Fruit fly (Drosophila melanogaster) whole organism, embryonic: ENCODE results near the gene CG13408.
A peak's percentile ranks its signal among the peaks of the same experiment; 100 is the strongest.

Experiments
- CG10209 ChIP-seq: fragments of 200-800 bp; sonication (Bioruptor generic); optimal IDR thresholded peaks from 3 replicates; lab custom pipeline; 2017; ENCODE audit warnings: missing biosample characterization, mild to moderate bottlenecking, missing genetic modification characterization, missing genetic modification reagents
- CG10959 ChIP-seq: fragments of 200-800 bp; sonication (Bioruptor generic); IDR thresholded peaks from 2 replicates; pipeline ENCODE4 v1.3.6; 2022; ENCODE audit warnings: missing biosample characterization, missing genetic modification characterization
- CG10979 ChIP-seq: fragments of 200-800 bp; sonication (Bioruptor generic); optimal IDR thresholded peaks from 2 replicates; lab custom pipeline; 2018; ENCODE audit warnings: missing biosample characterization, mild to moderate bottlenecking, missing genetic modification characterization, moderate library complexity
- CG11247 ChIP-seq: fragments of 200-800 bp; sonication (Bioruptor generic); IDR thresholded peaks from 2 replicates; pipeline ENCODE4 v1.3.6; 2022; ENCODE audit warnings: missing biosample characterization, missing genetic modification characterization
- CG11723 ChIP-seq: fragments of 200-800 bp; sonication (Bioruptor generic); optimal IDR thresholded peaks from 2 replicates; lab custom pipeline; 2017; ENCODE audit warnings: missing biosample characterization, mild to moderate bottlenecking, missing genetic modification characterization
- CG13287 ChIP-seq: fragments of 200-800 bp; sonication (Bioruptor generic); IDR thresholded peaks from 2 replicates; pipeline ENCODE4 v1.3.6; 2022; ENCODE audit warnings: missing biosample characterization, missing genetic modification characterization; ENCODE audit not compliant: partially characterized antibody
- CG13624 ChIP-seq: fragments of 200-800 bp; sonication (Bioruptor generic); optimal IDR thresholded peaks from 2 replicates; lab custom pipeline; 2016; ENCODE audit warnings: missing biosample characterization, missing genetic modification characterization
- CG16863 ChIP-seq: fragments of 200-800 bp; sonication (Bioruptor generic); optimal IDR thresholded peaks from 3 replicates; lab custom pipeline; 2016; ENCODE audit warnings: missing biosample characterization, missing genetic modification characterization
- CG2889 ChIP-seq: fragments of 200-800 bp; sonication (Bioruptor generic); IDR thresholded peaks from 3 replicates; pipeline ENCODE4 v1.3.6; 2022; ENCODE audit warnings: missing biosample characterization, missing genetic modification characterization
- CG30403 ChIP-seq: fragments of 200-800 bp; sonication (Bioruptor generic); optimal IDR thresholded peaks from 3 replicates; lab custom pipeline; 2016; ENCODE audit warnings: missing biosample characterization, missing genetic modification characterization
- CG31365 ChIP-seq: fragments of 200-800 bp; sonication (Bioruptor generic); optimal IDR thresholded peaks from 2 replicates; lab custom pipeline; 2018; ENCODE audit warnings: missing biosample characterization, mild to moderate bottlenecking, missing genetic modification characterization
- CG31388 ChIP-seq: fragments of 200-800 bp; sonication (Bioruptor generic); optimal IDR thresholded peaks from 2 replicates; lab custom pipeline; 2016; ENCODE audit warnings: missing biosample characterization, missing genetic modification characterization
- CG31441 ChIP-seq: fragments of 200-800 bp; sonication (Bioruptor generic); IDR thresholded peaks from 2 replicates; pipeline ENCODE4 v1.3.6; 2022; ENCODE audit warnings: missing biosample characterization, missing genetic modification characterization
- CG32532 ChIP-seq: fragments of 200-800 bp; sonication (Bioruptor generic); IDR thresholded peaks from 2 replicates; pipeline ENCODE4 v1.3.6; 2022; ENCODE audit warnings: missing biosample characterization, missing genetic modification characterization
- CG32772 ChIP-seq: fragments of 200-800 bp; sonication (Bioruptor generic); IDR thresholded peaks from 2 replicates; pipeline ENCODE4 v1.3.6; 2022; ENCODE audit warnings: missing biosample characterization, missing genetic modification characterization
- CG6689 ChIP-seq: fragments of 200-800 bp; sonication (Bioruptor generic); IDR thresholded peaks from 2 replicates; pipeline ENCODE4 v1.3.6; 2022; ENCODE audit warnings: missing biosample characterization, missing genetic modification characterization
- CG7357 ChIP-seq: fragments of 200-800 bp; sonication (Bioruptor generic); IDR thresholded peaks from 3 replicates; pipeline ENCODE4 v1.3.6; 2022; ENCODE audit warnings: missing biosample characterization, missing genetic modification characterization
- CG7745 ChIP-seq: fragments of 200-800 bp; sonication (Bioruptor generic); optimal IDR thresholded peaks from 2 replicates; lab custom pipeline; 2018; ENCODE audit warnings: missing biosample characterization, mild to moderate bottlenecking, missing genetic modification characterization, moderate library complexity
- CG7963 ChIP-seq: fragments of 200-800 bp; sonication (Bioruptor generic); IDR thresholded peaks from 3 replicates; pipeline ENCODE4 v1.3.6; 2022; ENCODE audit warnings: missing biosample characterization, missing genetic modification characterization; ENCODE audit not compliant: partially characterized antibody
- CG8388 ChIP-seq: fragments of 200-800 bp; sonication (Bioruptor generic); optimal IDR thresholded peaks from 2 replicates; lab custom pipeline; 2019; ENCODE audit warnings: missing biosample characterization, mild to moderate bottlenecking, missing genetic modification characterization, moderate library complexity
- CG8924 ChIP-seq: fragments of 200-800 bp; optimal IDR thresholded peaks from 3 replicates; lab custom pipeline; 2019; ENCODE audit warnings: missing biosample characterization, mild to moderate bottlenecking, missing genetic modification characterization, moderate library complexity
- CG9727 ChIP-seq: fragments of 200-800 bp; sonication (Bioruptor generic); optimal IDR thresholded peaks from 3 replicates; lab custom pipeline; 2017; ENCODE audit warnings: missing biosample characterization, mild to moderate bottlenecking, missing genetic modification characterization
- Doc2 ChIP-seq: fragments of 200-800 bp; sonication (Bioruptor generic); IDR thresholded peaks from 2 replicates; pipeline ENCODE4 v1.3.6; 2022; ENCODE audit warnings: missing biosample characterization, missing genetic modification characterization
- Eip74EF ChIP-seq, 2 experiments: fragments of 200-800 bp in 1 of 2; fragments of >200 bp in 1 of 2; sonication (Bioruptor generic) in 1 of 2; optimal IDR thresholded peaks; 2 replicates each; lab custom pipeline; 2017 to 2019; ENCODE audit warnings: missing biosample characterization in 2 of 2, missing genetic modification characterization in 2 of 2, mild to moderate bottlenecking in 1 of 2, moderate library complexity in 1 of 2
- Ets65A ChIP-seq: fragments of 200-800 bp; sonication (Bioruptor generic); peaks from one replicate; lab custom pipeline; 2016; ENCODE audit warnings: missing biosample characterization, missing genetic modification characterization
- Ets97D ChIP-seq: fragments of 200-800 bp; sonication (Bioruptor generic); optimal IDR thresholded peaks from 3 replicates; lab custom pipeline; 2016; ENCODE audit warnings: missing biosample characterization, missing genetic modification characterization
- GATAe ChIP-seq: fragments of 200-800 bp; sonication (Bioruptor generic); conservative IDR thresholded peaks from 2 replicates; pipeline ENCODE4 v1.3.6; 2022; ENCODE audit warnings: missing biosample characterization, missing genetic modification characterization
- Hand ChIP-seq: fragments of 200-800 bp; sonication (Bioruptor generic); optimal IDR thresholded peaks from 2 replicates; lab custom pipeline; 2017; ENCODE audit warnings: mild to moderate bottlenecking, missing biosample characterization, missing genetic modification reagents, missing genetic modification characterization
- NK7.1 ChIP-seq: fragments of 200-800 bp; sonication (Bioruptor generic); optimal IDR thresholded peaks from 3 replicates; lab custom pipeline; 2016; ENCODE audit warnings: missing biosample characterization, missing genetic modification characterization
- Nf-YB ChIP-seq: fragments of 200-800 bp; sonication (Bioruptor generic); optimal IDR thresholded peaks from 3 replicates; lab custom pipeline; 2019; ENCODE audit warnings: missing biosample characterization, mild to moderate bottlenecking, missing genetic modification characterization, moderate library complexity
- Nf-YC ChIP-seq: fragments of 200-800 bp; optimal IDR thresholded peaks from 3 replicates; lab custom pipeline; 2019; ENCODE audit warnings: missing biosample characterization, mild to moderate bottlenecking, missing genetic modification characterization, moderate library complexity
- Scr ChIP-seq: fragments of 200-800 bp; sonication (Bioruptor generic); IDR thresholded peaks from 2 replicates; pipeline ENCODE4 v1.3.6; 2022; ENCODE audit warnings: missing biosample characterization, missing genetic modification characterization; ENCODE audit not compliant: partially characterized antibody
- Sin3A ChIP-seq: fragments of >200 bp; optimal IDR thresholded peaks from 2 replicates; lab custom pipeline; 2018
- Sox102F ChIP-seq: fragments of 200-800 bp; sonication (Bioruptor generic); optimal IDR thresholded peaks from 2 replicates; lab custom pipeline; 2018; ENCODE audit warnings: missing biosample characterization, mild to moderate bottlenecking, missing genetic modification characterization, moderate library complexity
- TFAM ChIP-seq: fragments of 200-800 bp; sonication (Bioruptor generic); optimal IDR thresholded peaks from 2 replicates; lab custom pipeline; 2017; ENCODE audit warnings: missing biosample characterization, missing genetic modification characterization, inconsistent platforms
- Taf1 ChIP-seq: fragments of 200-800 bp; sonication (Bioruptor generic); IDR thresholded peaks from 2 replicates; pipeline ENCODE4 v1.3.6; 2022; ENCODE audit warnings: missing biosample characterization, missing genetic modification characterization
- YL-1 ChIP-seq: fragments of 200-800 bp; sonication (Bioruptor generic); optimal IDR thresholded peaks from 3 replicates; lab custom pipeline; 2017; ENCODE audit warnings: missing biosample characterization, mild to moderate bottlenecking, missing genetic modification characterization
- ato ChIP-seq: fragments of 200-800 bp; sonication (Bioruptor generic); IDR thresholded peaks from 2 replicates; pipeline ENCODE4 v1.3.6; 2022; ENCODE audit warnings: missing biosample characterization, missing genetic modification characterization; ENCODE audit not compliant: partially characterized antibody
- bab2 ChIP-seq: fragments of 200-800 bp; sonication (Bioruptor generic); optimal IDR thresholded peaks from 2 replicates; lab custom pipeline; 2016; ENCODE audit warnings: missing biosample characterization, missing genetic modification characterization
- dmrt11E ChIP-seq: fragments of 200-800 bp; sonication (Bioruptor generic); optimal IDR thresholded peaks from 3 replicates; lab custom pipeline; 2018; ENCODE audit warnings: missing biosample characterization, mild to moderate bottlenecking, missing genetic modification characterization, moderate library complexity
- fd96Cb ChIP-seq: fragments of 200-800 bp; sonication (Bioruptor generic); optimal IDR thresholded peaks from 2 replicates; lab custom pipeline; 2018; ENCODE audit warnings: missing biosample characterization, mild to moderate bottlenecking, missing genetic modification characterization, moderate library complexity
- gcm2 ChIP-seq: fragments of 200-800 bp; sonication (Bioruptor generic); optimal IDR thresholded peaks from 2 replicates; lab custom pipeline; 2016; ENCODE audit warnings: missing biosample characterization, missing genetic modification characterization
- inv ChIP-seq: fragments of 200-800 bp; sonication (Bioruptor generic); IDR thresholded peaks from 2 replicates; pipeline ENCODE4 v1.3.6; 2022; ENCODE audit warnings: missing biosample characterization, missing genetic modification characterization; ENCODE audit not compliant: partially characterized antibody
- jing ChIP-seq: fragments of 200-800 bp; sonication (Bioruptor generic); optimal IDR thresholded peaks from 2 replicates; lab custom pipeline; 2018; ENCODE audit warnings: missing biosample characterization, mild to moderate bottlenecking, missing genetic modification characterization
- kah ChIP-seq: fragments of 200-800 bp; sonication (Bioruptor generic); optimal IDR thresholded peaks from 2 replicates; lab custom pipeline; 2018; ENCODE audit warnings: missing biosample characterization, mild to moderate bottlenecking, missing genetic modification characterization
- nau ChIP-seq: fragments of 200-800 bp; sonication (Bioruptor generic); optimal IDR thresholded peaks from 3 replicates; lab custom pipeline; 2017; ENCODE audit warnings: missing biosample characterization, mild to moderate bottlenecking, missing genetic modification characterization, missing genetic modification reagents
- peb ChIP-seq: fragments of 200-800 bp; sonication (Bioruptor generic); IDR thresholded peaks from 2 replicates; pipeline ENCODE4 v1.3.6; 2022; ENCODE audit warnings: missing biosample characterization, missing genetic modification characterization
- pfk ChIP-seq: fragments of 200-800 bp; sonication (Bioruptor generic); optimal IDR thresholded peaks from 2 replicates; lab custom pipeline; 2018; ENCODE audit warnings: missing biosample characterization, mild to moderate bottlenecking, missing genetic modification characterization, moderate library complexity
- salm ChIP-seq: fragments of 200-800 bp; sonication (Bioruptor generic); optimal IDR thresholded peaks from 2 replicates; lab custom pipeline; 2018; ENCODE audit warnings: missing biosample characterization, mild to moderate bottlenecking, missing genetic modification characterization
- seq ChIP-seq: fragments of 200-800 bp; sonication (Bioruptor generic); IDR thresholded peaks from 2 replicates; pipeline ENCODE4 v1.3.6; 2022; ENCODE audit warnings: missing biosample characterization, missing genetic modification characterization
- shn ChIP-seq: fragments of 200-800 bp; sonication (Bioruptor generic); optimal IDR thresholded peaks from 3 replicates; lab custom pipeline; 2016; ENCODE audit warnings: missing biosample characterization, missing genetic modification characterization
- tna ChIP-seq: fragments of 200-800 bp; sonication (Bioruptor generic); IDR thresholded peaks from 2 replicates; pipeline ENCODE4 v1.3.6; 2022; ENCODE audit warnings: missing biosample characterization, missing genetic modification characterization; ENCODE audit not compliant: partially characterized antibody
- toy ChIP-seq: fragments of 200-800 bp; sonication (Bioruptor generic); IDR thresholded peaks from 2 replicates; pipeline ENCODE4 v1.3.6; 2022; ENCODE audit warnings: missing biosample characterization, missing genetic modification characterization
- tup ChIP-seq: fragments of 200-800 bp; sonication (Bioruptor generic); optimal IDR thresholded peaks from 2 replicates; lab custom pipeline; 2016; ENCODE audit warnings: missing biosample characterization, mild to moderate bottlenecking, missing genetic modification characterization, moderate library complexity
- usp ChIP-seq: fragments of >200 bp; optimal IDR thresholded peaks from 2 replicates; lab custom pipeline; 2017; ENCODE audit warnings: missing biosample characterization, missing genetic modification characterization

The CG13408 gene

DNA sequence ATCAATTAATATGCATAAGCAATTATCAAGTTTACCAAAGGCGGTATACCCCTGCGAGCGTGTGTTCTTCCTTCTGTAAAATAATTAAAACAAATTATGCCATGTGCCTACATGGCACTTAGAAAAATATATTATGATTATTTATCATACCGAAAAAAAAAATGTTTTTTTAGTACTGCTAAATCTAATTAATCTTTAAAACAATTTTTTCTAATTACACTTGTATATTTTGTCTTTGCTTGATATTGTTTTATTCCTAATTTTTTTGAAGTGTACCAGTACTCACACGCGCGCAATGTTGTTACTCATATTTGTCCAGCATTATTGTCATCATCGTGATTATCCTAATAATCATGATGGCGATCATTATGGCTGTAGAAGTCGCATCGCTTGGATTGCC is 43.2 kb downstream of the CG13408 start (continued):
- TF ChIP-seq ato (GFP tag; lab: Robert Waterston, UW) (no peak), CG10959 (no peak), CG7963 (no peak), TFAM (GFP tag; lab: Kevin White, UChicago) (no peak), CG10209 (GFP tag; lab: Kevin White, UChicago) (no peak), tup (no peak), Sin3A (lab: Kevin White, UChicago) (no peak), CG8388 (GFP tag; lab: Kevin White, UChicago) (peak; percentile 7), Scr (no peak), inv (no peak), nau (no peak), Nf-YC (tag; lab: Kevin White, UChicago) (no peak), CG31441 (peak; percentile 52), CG32532 (GFP tag; lab: Robert Waterston, UW) (0 out of 2 replicates have a peak, but pooled peaks have one; percentile 45), bab2 (no peak), Hand (GFP tag; lab: Kevin White, UChicago) (no peak), seq (no peak), CG6689 (peak; percentile 28; the same call in 1 of the 2 replicates), Eip74EF (GFP tag; optimal IDR thresholded peaks at IDR 0.05; lab: Kevin White, UChicago) (no peak), pfk (GFP tag; lab: Kevin White, UChicago) (no peak), usp (no peak), Taf1 (no peak), dmrt11E (tag; lab: Kevin White, UChicago) (peak; percentile 34), CG11247 (GFP tag; lab: Robert Waterston, UW) (no peak), kah (GFP tag; lab: Kevin White, UChicago) (no peak), CG31365 (tag; lab: Kevin White, UChicago) (no peak), NK7.1 (GFP tag; lab: Kevin White, UChicago) (no peak), CG31388 (GFP tag; lab: Kevin White, UChicago) (no peak), CG13287 (no peak), CG30403 (GFP tag; lab: Kevin White, UChicago) (peak; percentile 2), peb (GFP tag; lab: Robert Waterston, UW) (no peak), Ets65A (GFP tag; lab: Kevin White, UChicago) (no peak), Nf-YB (GFP tag; lab: Kevin White, UChicago) (no peak), GATAe (no peak), toy (GFP tag; lab: Robert Waterston, UW) (no peak), CG32772 (GFP tag; lab: Robert Waterston, UW) (no peak), CG9727 (GFP tag; lab: Kevin White, UChicago) (peak; percentile 7), CG7745 (tag; lab: Kevin White, UChicago) (no peak)

DNA sequence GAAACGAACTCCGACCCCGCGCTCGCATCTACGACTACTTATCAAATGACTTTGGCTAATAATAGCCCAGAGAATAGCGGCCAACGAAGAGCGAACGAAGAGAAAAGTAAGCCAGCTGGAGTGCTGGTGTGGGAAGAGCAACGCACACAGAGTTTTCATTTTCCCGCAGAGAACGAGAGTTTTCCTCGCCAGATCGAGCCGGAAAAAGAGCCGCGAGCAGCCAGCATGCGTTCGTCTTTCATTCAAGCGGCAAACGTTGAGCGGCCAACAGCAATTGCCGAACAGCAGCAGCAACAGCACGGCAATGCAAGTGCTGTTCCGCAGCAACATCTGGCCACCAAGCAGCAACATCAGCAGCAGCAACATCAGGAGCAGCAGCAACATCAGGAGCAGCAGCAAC is 44.7 kb downstream of the CG13408 start:
- TF ChIP-seq Ets97D = no peak
- TF ChIP-seq jing = no peak
- TF ChIP-seq gcm2 (GFP tag; lab: Kevin White, UChicago) = no peak
- TF ChIP-seq tna (GFP tag; lab: Robert Waterston, UW) = no peak
- TF ChIP-seq CG11723 = no peak
- no peak for TF ChIP-seq fd96Cb (tag; lab: Kevin White, UChicago)
- TF ChIP-seq CG2889 (GFP tag; lab: Robert Waterston, UW) = no peak
- no peak for TF ChIP-seq CG7357
- TF ChIP-seq Doc2 (GFP tag; lab: Robert Waterston, UW) = no peak
- no peak for TF ChIP-seq shn (GFP tag; lab: Kevin White, UChicago)
- TF ChIP-seq CG16863 (GFP tag; lab: Kevin White, UChicago) = no peak
- TF ChIP-seq YL-1 (GFP tag; lab: Kevin White, UChicago) = no peak
- TF ChIP-seq CG10979 = no peak
- TF ChIP-seq CG13624 (GFP tag; lab: Kevin White, UChicago) = no peak
- no peak for TF ChIP-seq Sox102F (GFP tag; lab: Kevin White, UChicago)
- no peak for TF ChIP-seq salm (tag; lab: Kevin White, UChicago)
- TF ChIP-seq CG8924 (tag; lab: Kevin White, UChicago) = no peak
